Fruit fly (Drosophila melanogaster): ENCODE measurements around the gene CG14323.

dm6 chr3R:17667279-17667678, 45.4 kb upstream of the CG14323 start, which contains the start of gene CG45045:
- TF ChIP-seq kah (GFP tag; optimal IDR thresholded peaks at IDR 0.05) = no peak
- TF ChIP-seq CG33213 (GFP tag; optimal IDR thresholded peaks at IDR 0.05) = no peak
- no peak for TF ChIP-seq dati (GFP tag; IDR thresholded peaks at IDR 0.05)

Measured in whole organism, embryonic.